Fruit fly (Drosophila melanogaster): ENCODE data around the gene Nuak.
"Not testable (repeated sequence)": the region's sequence is repeated elsewhere in the genome, so short reads cannot be mapped to it uniquely, and the experiment has no call there.

DNA sequence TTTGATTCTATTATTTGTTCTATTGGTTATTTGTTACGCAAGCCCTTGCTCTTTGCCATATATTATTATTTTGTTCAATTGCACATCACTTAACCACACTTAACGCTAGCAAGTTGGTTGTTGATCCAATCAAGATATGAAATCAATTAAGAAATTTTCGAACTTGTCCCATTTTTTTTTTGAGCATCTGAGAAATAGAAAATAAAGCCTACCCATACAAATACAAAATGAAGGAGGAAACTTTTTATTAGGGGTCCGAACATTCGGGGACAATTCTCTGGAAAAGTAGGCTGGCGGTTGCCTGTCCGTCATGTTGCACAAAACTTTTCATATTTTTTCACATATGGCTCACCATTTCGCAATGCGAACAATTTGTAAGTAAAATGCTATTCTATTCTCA is 76.5 kb downstream of the Nuak start, which contains the start of gene CG18545:
- not testable (repeated sequence) for TF ChIP-seq ttk, h, Sin3A, psq, Myc, insv (optimal IDR thresholded peaks at IDR 0.05)

Measured in Kc167 (cell line).